Worm (Caenorhabditis elegans) whole organism, midembryonic: ENCODE data around the gene fbxa-61.
A peak's percentile ranks its signal among the peaks of the same experiment; 100 is the strongest.

Source experiments
- T22C8.4 ChIP-seq: fragments of 200-800 bp; sonication (Bioruptor generic); IDR thresholded peaks from 2 replicates; pipeline ENCODE4 v1.3.6; 2022; ENCODE audit warnings: missing genetic modification characterization, missing compliant biosample characterization
- cog-1 ChIP-seq: sonication (generic microtip); optimal IDR thresholded peaks from 2 replicates; lab custom pipeline; 2016; ENCODE audit warnings: missing genetic modification characterization, missing compliant biosample characterization
- flt-1 ChIP-seq: fragments of 200-800 bp; sonication (Bioruptor generic); IDR thresholded peaks from 2 replicates; pipeline ENCODE4 v1.3.6; 2022; ENCODE audit warnings: missing genetic modification characterization, missing compliant biosample characterization
- klf-2 ChIP-seq: fragments of 200-800 bp; sonication (Bioruptor generic); conservative IDR thresholded peaks from 2 replicates; pipeline ENCODE4 v1.3.6; 2022; ENCODE audit warnings: missing genetic modification reagents, missing genetic modification characterization, missing compliant biosample characterization
- med-1 ChIP-seq: sonication (generic microtip); optimal IDR thresholded peaks from 2 replicates; lab custom pipeline; 2017; ENCODE audit warnings: missing genetic modification characterization, mild to moderate bottlenecking, missing compliant biosample characterization, antibody characterized with exemption, missing genetic modification reagents; ENCODE audit not compliant: insufficient read depth
- ref-1 ChIP-seq: fragments of 200-800 bp; sonication (Bioruptor generic); conservative IDR thresholded peaks from 2 replicates; pipeline ENCODE4 v1.3.6; 2022; ENCODE audit warnings: missing genetic modification reagents, missing genetic modification characterization, missing compliant biosample characterization
- tab-1 ChIP-seq: fragments of 200-800 bp; sonication (Bioruptor generic); IDR thresholded peaks from 2 replicates; pipeline ENCODE4 v1.3.6; 2022; ENCODE audit warnings: missing genetic modification characterization, missing compliant biosample characterization
- ztf-23 ChIP-seq: fragments of 200-800 bp; sonication (Bioruptor generic); IDR thresholded peaks from 2 replicates; pipeline ENCODE4 v1.3.6; 2022; ENCODE audit warnings: missing genetic modification reagents, missing genetic modification characterization, missing compliant biosample characterization
- ztf-29 ChIP-seq: fragments of 200-800 bp; sonication (Bioruptor generic); IDR thresholded peaks from 2 replicates; pipeline ENCODE4 v1.3.6; 2022; ENCODE audit warnings: missing genetic modification reagents, missing genetic modification characterization, missing compliant biosample characterization

The fbxa-61 gene

ce11 chrIII:1214680-1215079, 24.2 kb upstream of the fbxa-61 start, which contains the start of gene Y119D3B.21:
Y119D3B.21 (plus strand) TSS chrIII:1215000.
- TF ChIP-seq klf-2 = no peak
- no peak for TF ChIP-seq ztf-29 (GFP tag; lab: Robert Waterston, UW)
- TF ChIP-seq T22C8.4 (GFP tag; lab: Robert Waterston, UW) = no peak
- no peak for TF ChIP-seq ztf-23
- no peak for TF ChIP-seq ref-1 (GFP tag; lab: Robert Waterston, UW)
- no peak for TF ChIP-seq tab-1 (GFP tag; lab: Robert Waterston, UW)
- TF ChIP-seq flt-1 (GFP tag; lab: Robert Waterston, UW) = no peak
- no peak for TF ChIP-seq cog-1 (tag; lab: Kevin White, UChicago)
- no peak for TF ChIP-seq med-1 (GFP tag; lab: Kevin White, UChicago)

- TF ChIP-seq T22C8.4 (GFP tag; lab: Robert Waterston, UW) = peak; percentile 56
- TF ChIP-seq med-1 (GFP tag; lab: Kevin White, UChicago) = no peak
Measured at ce11 chrIII:1216096-1216495, 22.8 kb upstream of the fbxa-61 start.

- TF ChIP-seq ztf-23 (peak; percentile 60), tab-1 (GFP tag; lab: Robert Waterston, UW) (peak; percentile 83; the same call in 1 of the 2 replicates), med-1 (GFP tag; lab: Kevin White, UChicago) (no peak), ref-1 (GFP tag; lab: Robert Waterston, UW) (peak; percentile 32; the same call in 1 of the 2 replicates), flt-1 (GFP tag; lab: Robert Waterston, UW) (peak; percentile 75; the same call in 1 of the 2 replicates), T22C8.4 (GFP tag; lab: Robert Waterston, UW) (no peak), klf-2 (0 out of 2 replicates have a peak, but pooled peaks have one; percentile 26), cog-1 (tag; lab: Kevin White, UChicago) (no peak), ztf-29 (GFP tag; lab: Robert Waterston, UW) (peak; percentile 72; the same call in 1 of the 2 replicates)
Measured at ce11 chrIII:1218221-1218620, 20.6 kb upstream of the fbxa-61 start.

- no peak for TF ChIP-seq tab-1 (GFP tag; lab: Robert Waterston, UW)
- no peak for TF ChIP-seq cog-1 (tag; lab: Kevin White, UChicago)
Measured at ce11 chrIII:1218998-1219397, 19.9 kb upstream of the fbxa-61 start.

ce11 chrIII:1220012-1220411, 18.8 kb upstream of the fbxa-61 start:
- TF ChIP-seq ztf-23 (no peak), med-1 (GFP tag; lab: Kevin White, UChicago) (no peak), flt-1 (GFP tag; lab: Robert Waterston, UW) (no peak), cog-1 (tag; lab: Kevin White, UChicago) (no peak), klf-2 (no peak), ref-1 (GFP tag; lab: Robert Waterston, UW) (no peak), ztf-29 (GFP tag; lab: Robert Waterston, UW) (no peak), T22C8.4 (GFP tag; lab: Robert Waterston, UW) (no peak), tab-1 (GFP tag; lab: Robert Waterston, UW) (no peak)

- TF ChIP-seq klf-2 = no peak
- TF ChIP-seq tab-1 (GFP tag; lab: Robert Waterston, UW) = no peak
- no peak for TF ChIP-seq ztf-23
- TF ChIP-seq med-1 (GFP tag; lab: Kevin White, UChicago) = no peak
- no peak for TF ChIP-seq cog-1 (tag; lab: Kevin White, UChicago)
- 0 out of 2 replicates have a peak, but pooled peaks have one; percentile 45 for TF ChIP-seq T22C8.4 (GFP tag; lab: Robert Waterston, UW)
- TF ChIP-seq ref-1 (GFP tag; lab: Robert Waterston, UW) = no peak
Measured at ce11 chrIII:1221995-1222394, 16.9 kb upstream of the fbxa-61 start.

ce11 chrIII:1223319-1224093, 15.3 kb upstream of the fbxa-61 start:
- TF ChIP-seq T22C8.4 (GFP tag; lab: Robert Waterston, UW) (no peak), med-1 (GFP tag; lab: Kevin White, UChicago) (no peak), ztf-29 (GFP tag; lab: Robert Waterston, UW) (no peak), ref-1 (GFP tag; lab: Robert Waterston, UW) (no peak), ztf-23 (no peak), flt-1 (GFP tag; lab: Robert Waterston, UW) (no peak)

ce11 chrIII:1225116-1225515, 13.7 kb upstream of the fbxa-61 start:
- no peak for TF ChIP-seq cog-1 (tag; lab: Kevin White, UChicago)
- TF ChIP-seq tab-1 (GFP tag; lab: Robert Waterston, UW) = no peak
- no peak for TF ChIP-seq med-1 (GFP tag; lab: Kevin White, UChicago)
- no peak for TF ChIP-seq ztf-23
- no peak for TF ChIP-seq T22C8.4 (GFP tag; lab: Robert Waterston, UW)
- TF ChIP-seq ref-1 (GFP tag; lab: Robert Waterston, UW) = no peak
- TF ChIP-seq klf-2 = no peak
- no peak for TF ChIP-seq flt-1 (GFP tag; lab: Robert Waterston, UW)
- no peak for TF ChIP-seq ztf-29 (GFP tag; lab: Robert Waterston, UW)

ce11 chrIII:1225595-1225994, 13.3 kb upstream of the fbxa-61 start:
- no peak for TF ChIP-seq ref-1 (GFP tag; lab: Robert Waterston, UW)
- TF ChIP-seq flt-1 (GFP tag; lab: Robert Waterston, UW) = 0 out of 2 replicates have a peak, but pooled peaks have one; percentile 19

ce11 chrIII:1226256-1226655, 12.6 kb upstream of the fbxa-61 start:
- TF ChIP-seq ztf-23 (0 out of 2 replicates have a peak, but pooled peaks have one; percentile 9), ztf-29 (GFP tag; lab: Robert Waterston, UW) (no peak)
